Fruit fly (Drosophila melanogaster): ENCODE results near the gene CG5561.

- TF ChIP-seq CG8478 (optimal IDR thresholded peaks at IDR 0.05) (no peak), pan (optimal IDR thresholded peaks at IDR 0.05) (no peak), psq (optimal IDR thresholded peaks at IDR 0.05) (no peak), EcR (GFP tag; optimal IDR thresholded peaks at IDR 0.05) (no peak), Dll (optimal IDR thresholded peaks at IDR 0.05) (no peak), usp (GFP tag; optimal IDR thresholded peaks at IDR 0.05) (no peak)
These were observed 11.9 kb downstream of the CG5561 start, which contains the start of gene CG33923 for dm6 chr2L:1341995-1342394.

All from whole organism.